Worm (Caenorhabditis elegans): ENCODE data around the gene smc-6.
A peak's percentile ranks its signal among the peaks of the same experiment; 100 is the strongest.

smc-6 gene

DNA sequence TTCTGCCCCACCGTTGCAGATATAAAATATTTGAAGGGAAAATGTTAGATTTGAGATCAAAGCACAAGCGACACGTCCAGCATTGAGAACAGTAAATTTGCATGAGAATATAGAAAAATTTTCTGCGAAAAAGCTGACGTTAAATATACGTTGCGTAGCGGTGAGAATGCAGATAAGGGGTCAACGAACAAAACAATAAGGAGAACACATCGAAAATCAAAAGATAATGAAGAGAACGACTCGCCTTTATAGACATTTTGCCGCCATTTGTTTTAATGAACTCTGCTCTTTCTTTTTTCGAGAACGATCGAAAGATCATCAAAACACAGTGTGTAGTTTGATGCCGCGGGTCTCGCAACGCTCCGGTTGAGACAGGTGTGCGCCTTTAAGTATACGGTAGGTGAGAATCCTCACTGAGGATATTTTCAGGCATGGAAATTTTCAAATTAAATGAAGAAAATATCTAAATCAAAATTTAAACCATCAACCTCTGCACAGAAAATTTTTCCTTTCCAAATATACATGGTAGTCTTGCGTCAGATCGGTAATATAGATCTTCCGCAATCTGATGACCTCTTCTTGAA, 17.7 kb downstream of the smc-6 start:
- no peak for TF ChIP-seq egl-27 (tag; optimal IDR thresholded peaks at IDR 0.05)
- TF ChIP-seq sea-2 (GFP tag; optimal IDR thresholded peaks at IDR 0.05): no peak
- TF ChIP-seq ztf-11 (tag; optimal IDR thresholded peaks at IDR 0.05): no peak
- peak; percentile 23 for TF ChIP-seq ceh-28 (tag; optimal IDR thresholded peaks at IDR 0.05)
- TF ChIP-seq lin-15B (tag; optimal IDR thresholded peaks at IDR 0.05): no peak
- TF ChIP-seq elt-2 (tag; optimal IDR thresholded peaks at IDR 0.05): peak; percentile 73
- TF ChIP-seq pqm-1 (tag; optimal IDR thresholded peaks at IDR 0.05): peak; percentile 27
- no peak for TF ChIP-seq pha-4 (tag; optimal IDR thresholded peaks at IDR 0.05)
- TF ChIP-seq nhr-23 (tag; optimal IDR thresholded peaks at IDR 0.05): no peak
- no peak for TF ChIP-seq aly-2 (tag; optimal IDR thresholded peaks at IDR 0.05)

ce11 chrII:11599751-11600150, 21.2 kb downstream of the smc-6 start, which contains the start of gene npp-5:
Gene npp-5, minus strand, starts transcription at chrII:11599809.
- TF ChIP-seq lsy-12 (tag; optimal IDR thresholded peaks at IDR 0.05) (no peak), nfya-1 (tag; optimal IDR thresholded peaks at IDR 0.05; ENCODE audit: insufficient read depth) (peak; percentile 65), pha-4 (tag; optimal IDR thresholded peaks at IDR 0.05) (peak; percentile 58)

DNA sequence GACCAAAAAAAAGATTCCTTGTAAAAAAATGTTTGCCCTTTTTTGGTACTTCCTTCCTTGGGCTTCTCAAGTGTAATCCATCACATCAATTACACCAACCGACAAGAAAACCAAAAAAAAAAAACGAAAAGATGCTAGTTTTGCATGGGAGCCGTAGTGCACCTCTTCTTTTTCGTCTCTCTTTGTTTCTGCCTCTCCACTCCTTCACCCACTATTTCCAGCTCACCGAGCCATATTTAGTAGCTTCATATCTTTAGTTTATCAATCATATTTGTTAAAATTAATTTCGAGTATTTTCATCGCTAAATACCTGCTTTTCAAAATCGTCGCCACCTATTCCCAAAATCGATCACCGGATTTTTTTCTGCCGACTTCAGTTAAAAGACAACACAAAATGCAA, 22.2 kb downstream of the smc-6 start, which contains the start of gene F07A11.4:
TSS of gene F07A11.4 (plus strand) at position 301 of the 400 bp plus-strand sequence.
- TF ChIP-seq lin-39 (tag; optimal IDR thresholded peaks at IDR 0.05) (peak; percentile 7), nhr-28 (tag; optimal IDR thresholded peaks at IDR 0.05) (no peak)

DNA sequence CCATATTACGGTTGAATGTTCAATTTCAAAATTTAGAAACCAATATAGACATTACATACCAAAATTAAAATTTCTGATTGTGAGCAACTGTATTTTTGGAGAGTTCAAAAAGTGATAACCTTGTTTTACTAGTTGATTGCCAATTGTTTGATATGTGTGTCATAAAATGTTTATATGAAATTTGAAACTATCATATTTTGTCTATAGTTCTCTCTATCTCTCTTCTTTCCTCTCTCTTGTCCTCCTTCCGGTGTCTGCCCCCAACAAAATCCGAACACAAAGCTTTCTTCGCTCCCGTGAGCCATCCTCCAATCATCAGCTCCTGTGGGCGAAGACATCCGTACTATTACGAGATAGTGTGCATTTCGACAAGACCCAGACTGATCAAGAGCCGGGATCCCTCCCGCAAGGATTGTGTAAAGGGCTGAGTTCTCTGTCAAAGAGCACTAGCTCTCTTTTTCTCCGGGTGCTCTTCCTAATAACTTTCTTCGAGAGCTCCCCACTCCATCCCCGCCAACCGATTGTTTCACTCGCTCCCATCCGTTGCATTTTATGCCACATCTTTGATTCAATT, 24.0 kb downstream of the smc-6 start:
- TF ChIP-seq nfya-1 (tag; optimal IDR thresholded peaks at IDR 0.05; ENCODE audit: insufficient read depth) (peak; percentile 68), pha-4 (tag; optimal IDR thresholded peaks at IDR 0.05) (peak; percentile 25), nhr-23 (tag; optimal IDR thresholded peaks at IDR 0.05) (no peak), mdl-1 (tag; optimal IDR thresholded peaks at IDR 0.05) (no peak)

DNA sequence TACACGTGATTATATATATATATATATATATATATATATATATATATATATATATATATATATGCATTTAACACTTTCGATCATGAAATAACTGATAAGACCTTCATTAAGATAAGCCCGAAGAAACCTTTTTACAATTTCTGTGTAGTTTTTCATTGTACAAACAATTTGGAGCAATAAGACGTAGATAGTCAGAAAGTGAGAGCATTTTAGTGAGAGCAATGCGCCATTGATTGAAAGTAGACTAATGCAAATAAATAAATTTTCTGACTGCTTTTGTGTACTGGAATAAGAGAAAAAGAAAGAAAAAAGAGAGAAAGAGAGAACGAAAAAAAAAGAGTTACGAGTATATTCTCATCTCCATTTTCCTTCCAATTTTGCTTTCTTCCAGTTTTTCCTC, 26.1 kb downstream of the smc-6 start:
- TF ChIP-seq pqm-1 (tag; optimal IDR thresholded peaks at IDR 0.05) (peak; percentile 67), elt-3 (tag; optimal IDR thresholded peaks at IDR 0.05) (no peak), elt-2 (tag; optimal IDR thresholded peaks at IDR 0.05) (peak; percentile 82), pha-4 (tag; optimal IDR thresholded peaks at IDR 0.05) (peak; percentile 58), unc-62 (GFP tag; optimal IDR thresholded peaks at IDR 0.05) (no peak), nhr-67 (tag; optimal IDR thresholded peaks at IDR 0.05) (no peak), egl-5 (tag; optimal IDR thresholded peaks at IDR 0.05) (no peak)

DNA sequence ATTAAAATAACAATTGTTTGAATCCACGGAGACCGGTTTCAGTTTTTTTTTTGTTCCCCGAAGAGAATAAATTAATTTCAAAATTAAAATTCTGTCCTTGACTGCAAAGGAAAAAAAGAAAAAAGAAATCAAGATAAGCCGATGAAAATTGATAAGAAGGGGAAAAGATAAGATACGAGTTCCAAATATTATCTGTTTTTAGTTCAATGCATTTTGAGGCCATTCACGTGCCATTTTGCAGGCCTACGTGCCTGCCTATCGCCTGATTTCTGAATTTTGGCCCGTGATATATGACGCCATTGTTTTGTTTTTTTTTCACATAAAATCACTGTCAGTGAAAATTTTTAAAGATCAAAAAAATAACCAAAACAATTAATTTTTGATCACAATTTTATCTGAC, 32.9 kb downstream of the smc-6 start:
- TF ChIP-seq ceh-82 (tag; optimal IDR thresholded peaks at IDR 0.05): no peak
- peak; percentile 33 for TF ChIP-seq pha-4 (tag; optimal IDR thresholded peaks at IDR 0.05)
- TF ChIP-seq pqm-1 (tag; optimal IDR thresholded peaks at IDR 0.05): peak; percentile 67
- TF ChIP-seq elt-3 (tag; optimal IDR thresholded peaks at IDR 0.05): peak; percentile 14 to 84 (median 72)
- TF ChIP-seq elt-1 (tag; optimal IDR thresholded peaks at IDR 0.05): peak; percentile 90
- peak; percentile 94 for TF ChIP-seq elt-2 (tag; optimal IDR thresholded peaks at IDR 0.05)

DNA sequence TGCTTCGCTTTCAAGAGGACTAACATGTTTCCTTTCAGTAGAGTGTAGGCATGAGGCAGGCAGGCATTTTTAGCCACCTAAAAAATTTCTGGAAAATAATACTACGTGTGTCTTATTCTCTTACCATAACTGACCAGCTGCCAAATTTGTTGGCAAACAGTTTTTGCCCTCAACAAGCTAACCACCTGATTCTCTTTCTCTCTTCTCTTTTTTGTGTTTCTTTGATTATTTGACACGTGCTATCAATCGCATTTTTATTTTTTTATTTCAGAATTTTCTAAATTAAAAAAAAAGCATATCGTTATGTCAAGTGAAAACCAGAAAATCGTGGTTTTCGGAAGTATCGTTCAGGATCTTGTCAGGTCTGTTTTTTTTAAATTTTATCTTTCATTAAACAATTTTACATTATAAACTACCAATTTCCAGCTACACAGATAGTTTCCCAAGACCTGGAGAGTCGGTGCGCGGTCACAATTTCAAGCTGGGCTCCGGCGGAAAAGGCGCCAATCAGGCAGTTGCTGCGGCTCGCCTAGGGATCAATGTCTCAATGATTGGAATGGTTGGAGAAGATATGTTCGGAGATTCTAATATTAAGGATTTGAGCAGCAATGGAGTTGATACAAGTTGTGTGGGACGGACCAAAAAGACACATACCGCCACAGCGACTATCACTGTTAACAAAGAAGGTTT, 33.7 kb downstream of the smc-6 start, which contains the start of gene F07A11.5:
TSS of gene F07A11.5 (plus strand) at position 267 of the 690 bp plus-strand sequence.
- TF ChIP-seq nhr-67 (tag; optimal IDR thresholded peaks at IDR 0.05) (no peak), pha-4 (tag; optimal IDR thresholded peaks at IDR 0.05) (peak; percentile 9)

DNA sequence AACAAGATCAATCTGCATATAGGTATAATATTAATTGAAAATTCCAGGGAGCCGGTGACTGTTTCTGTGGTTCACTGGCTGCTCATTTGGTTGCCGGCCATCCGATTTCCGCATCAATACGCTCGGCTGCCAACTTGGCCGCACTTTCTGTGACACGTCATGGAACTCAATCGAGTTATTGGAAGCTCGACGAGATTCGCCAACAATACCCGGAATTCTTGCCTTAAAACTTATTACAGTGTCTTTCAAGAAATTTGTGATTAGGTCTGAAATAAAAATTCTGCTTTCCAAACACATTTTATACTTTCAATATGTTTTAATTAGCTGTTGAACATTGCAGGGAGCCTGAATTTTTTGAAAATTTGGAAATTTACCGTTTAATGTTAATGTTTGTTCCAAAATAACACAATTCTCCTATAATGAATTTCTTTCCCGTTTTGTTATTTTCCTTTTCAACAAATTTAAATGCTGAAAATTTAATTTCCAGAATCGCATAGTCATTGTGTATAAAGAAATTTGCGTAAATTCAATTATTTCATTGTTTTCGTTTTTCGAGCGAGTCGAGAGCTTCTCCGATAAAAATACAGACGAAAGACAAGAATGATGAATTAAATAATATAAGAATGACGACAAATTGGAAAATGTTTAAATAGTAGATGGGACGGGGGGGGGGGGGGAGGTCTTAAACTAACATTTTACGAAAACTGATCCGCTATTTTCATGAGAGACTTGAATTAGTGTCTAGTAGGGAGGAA, 35.8 kb downstream of the smc-6 start:
- no peak for TF ChIP-seq unc-39 (tag; optimal IDR thresholded peaks at IDR 0.05)
- TF ChIP-seq tbx-2 (tag; optimal IDR thresholded peaks at IDR 0.05): no peak
- TF ChIP-seq nfya-1 (tag; optimal IDR thresholded peaks at IDR 0.05; ENCODE audit: insufficient read depth): no peak
- TF ChIP-seq aly-2 (tag; optimal IDR thresholded peaks at IDR 0.05): peak; percentile 88
- no peak for TF ChIP-seq fkh-10 (GFP tag; optimal IDR thresholded peaks at IDR 0.05)
- no peak for TF ChIP-seq hmg-11 (tag; optimal IDR thresholded peaks at IDR 0.05)
- no peak for TF ChIP-seq nhr-237 (tag; optimal IDR thresholded peaks at IDR 0.05)
- TF ChIP-seq ceh-28 (tag; optimal IDR thresholded peaks at IDR 0.05): peak; percentile 58
- TF ChIP-seq ceh-9 (tag; optimal IDR thresholded peaks at IDR 0.05): no peak
- TF ChIP-seq nhr-28 (tag; optimal IDR thresholded peaks at IDR 0.05): no peak
- TF ChIP-seq nhr-25 (tag; optimal IDR thresholded peaks at IDR 0.05): no peak
- peak; percentile 47 for TF ChIP-seq ama-1 (optimal IDR thresholded peaks at IDR 0.05)
- TF ChIP-seq nhr-23 (tag; optimal IDR thresholded peaks at IDR 0.05): peak; percentile 71
- TF ChIP-seq mml-1 (tag; optimal IDR thresholded peaks at IDR 0.05): no peak
- no peak for TF ChIP-seq zag-1 (tag; optimal IDR thresholded peaks at IDR 0.05)

Measured in whole organism, L3 larva.